Fruit fly (Drosophila melanogaster) whole organism, embryonic: ENCODE data around the gene RpL36.

Experiments
- Abd-B ChIP-seq: fragments of 200-800 bp; sonication (Bioruptor generic); optimal IDR thresholded peaks from 2 replicates; lab custom pipeline; 2018; ENCODE audit warnings: missing biosample characterization, mild to moderate bottlenecking, missing genetic modification characterization, moderate library complexity
- Adf1 ChIP-seq: fragments of 200-800 bp; sonication (Bioruptor generic); IDR thresholded peaks from 2 replicates; pipeline ENCODE4 v1.3.6; 2022; ENCODE audit warnings: missing biosample characterization, missing genetic modification characterization
- CG11247 ChIP-seq: fragments of 200-800 bp; sonication (Bioruptor generic); IDR thresholded peaks from 2 replicates; pipeline ENCODE4 v1.3.6; 2022; ENCODE audit warnings: missing biosample characterization, missing genetic modification characterization
- CG11695 ChIP-seq: fragments of 200-800 bp; sonication (Bioruptor generic); IDR thresholded peaks from 3 replicates; pipeline ENCODE4 v1.3.6; 2022; ENCODE audit warnings: missing biosample characterization, missing genetic modification characterization
- CG12769 ChIP-seq: fragments of 200-800 bp; sonication (Bioruptor generic); optimal IDR thresholded peaks from 2 replicates; lab custom pipeline; 2019; ENCODE audit warnings: missing biosample characterization, mild to moderate bottlenecking, missing genetic modification characterization, moderate library complexity
- CG13123 ChIP-seq: fragments of 200-800 bp; sonication (Bioruptor generic); optimal IDR thresholded peaks from 2 replicates; lab custom pipeline; 2016; ENCODE audit warnings: missing biosample characterization, missing genetic modification characterization
- CG13296 ChIP-seq: fragments of 200-800 bp; sonication (Bioruptor generic); optimal IDR thresholded peaks from 3 replicates; lab custom pipeline; 2018; ENCODE audit warnings: missing biosample characterization, mild to moderate bottlenecking, missing genetic modification characterization
- CG14014 ChIP-seq: fragments of 200-800 bp; sonication (Bioruptor generic); IDR thresholded peaks from 2 replicates; pipeline ENCODE4 v1.3.6; 2022; ENCODE audit warnings: missing biosample characterization, missing genetic modification characterization
- CG15269 ChIP-seq: fragments of 200-800 bp; sonication (Bioruptor generic); optimal IDR thresholded peaks from 2 replicates; lab custom pipeline; 2018; ENCODE audit warnings: missing biosample characterization, mild to moderate bottlenecking, missing genetic modification characterization, moderate library complexity
- CG17829 ChIP-seq: fragments of 200-800 bp; optimal IDR thresholded peaks from 2 replicates; lab custom pipeline; 2019; ENCODE audit warnings: missing biosample characterization, mild to moderate bottlenecking, missing genetic modification characterization, moderate library complexity
- CG17912 ChIP-seq: fragments of 200-800 bp; sonication (Bioruptor generic); optimal IDR thresholded peaks from 2 replicates; lab custom pipeline; 2018; ENCODE audit warnings: missing biosample characterization, mild to moderate bottlenecking, missing genetic modification characterization
- CG18599 ChIP-seq: fragments of 200-800 bp; sonication (Bioruptor generic); optimal IDR thresholded peaks from 3 replicates; lab custom pipeline; 2017; ENCODE audit warnings: missing biosample characterization, missing genetic modification characterization, mild to moderate bottlenecking, moderate library complexity, missing genetic modification reagents
- CG33557 ChIP-seq: fragments of 200-800 bp; sonication (Bioruptor generic); optimal IDR thresholded peaks from 2 replicates; lab custom pipeline; 2019; ENCODE audit warnings: missing biosample characterization, mild to moderate bottlenecking, missing genetic modification characterization, moderate library complexity
- CG6254 ChIP-seq: fragments of 200-800 bp; sonication (Bioruptor generic); optimal IDR thresholded peaks from 3 replicates; lab custom pipeline; 2017; ENCODE audit warnings: mild to moderate bottlenecking, missing biosample characterization, missing genetic modification reagents, missing genetic modification characterization
- CG7987 ChIP-seq: fragments of 200-800 bp; sonication (Bioruptor generic); optimal IDR thresholded peaks from 2 replicates; lab custom pipeline; 2018; ENCODE audit warnings: missing biosample characterization, mild to moderate bottlenecking, missing genetic modification characterization, moderate library complexity
- CG8290 ChIP-seq, 3 experiments: fragments of 200-800 bp; sonication (Bioruptor generic); optimal IDR thresholded peaks; 2 replicates each; lab custom pipeline; 2016 to 2019; ENCODE audit warnings: missing biosample characterization in 3 of 3, missing genetic modification characterization in 3 of 3, mild to moderate bottlenecking in 2 of 3, moderate library complexity in 1 of 3
- CG9437 ChIP-seq: fragments of 200-800 bp; sonication (Bioruptor generic); optimal IDR thresholded peaks from 2 replicates; lab custom pipeline; 2018; ENCODE audit warnings: missing biosample characterization, mild to moderate bottlenecking, missing genetic modification characterization
- CG9817 ChIP-seq: fragments of 200-800 bp; sonication (Bioruptor generic); optimal IDR thresholded peaks from 2 replicates; lab custom pipeline; 2018; ENCODE audit warnings: missing biosample characterization, mild to moderate bottlenecking, missing genetic modification characterization, moderate library complexity
- Dbx ChIP-seq: fragments of 200-800 bp; sonication (Bioruptor generic); IDR thresholded peaks from 3 replicates; pipeline ENCODE4 v1.3.6; 2022; ENCODE audit warnings: missing biosample characterization, missing genetic modification characterization
- Dp ChIP-seq: fragments of 200-800 bp; sonication (Bioruptor generic); optimal IDR thresholded peaks from 2 replicates; lab custom pipeline; 2018; ENCODE audit warnings: missing biosample characterization, mild to moderate bottlenecking, missing genetic modification characterization, moderate library complexity
- Kr ChIP-seq: fragments of 200-800 bp; sonication (Bioruptor generic); optimal IDR thresholded peaks from 2 replicates; lab custom pipeline; 2017; ENCODE audit warnings: missing biosample characterization, mild to moderate bottlenecking, missing genetic modification characterization
- MESR4 ChIP-seq: fragments of 200-800 bp; sonication (Bioruptor generic); optimal IDR thresholded peaks from 2 replicates; lab custom pipeline; 2018; ENCODE audit warnings: missing biosample characterization, mild to moderate bottlenecking, missing genetic modification characterization, moderate library complexity
- NFAT ChIP-seq: fragments of 200-800 bp; sonication (Bioruptor generic); IDR thresholded peaks from 2 replicates; pipeline ENCODE4 v1.3.6; 2022; ENCODE audit warnings: missing biosample characterization, missing genetic modification characterization
- NK7.1 ChIP-seq: fragments of 200-800 bp; sonication (Bioruptor generic); optimal IDR thresholded peaks from 3 replicates; lab custom pipeline; 2016; ENCODE audit warnings: missing biosample characterization, missing genetic modification characterization
- Optix ChIP-seq: fragments of 200-800 bp; sonication (Bioruptor generic); IDR thresholded peaks from 3 replicates; pipeline ENCODE4 v1.3.6; 2022; ENCODE audit warnings: missing biosample characterization, missing genetic modification characterization
- Sox100B ChIP-seq: fragments of 200-800 bp; sonication (Bioruptor generic); optimal IDR thresholded peaks from 3 replicates; lab custom pipeline; 2018; ENCODE audit warnings: missing biosample characterization, mild to moderate bottlenecking, missing genetic modification characterization
- Sox102F ChIP-seq: fragments of 200-800 bp; sonication (Bioruptor generic); optimal IDR thresholded peaks from 2 replicates; lab custom pipeline; 2018; ENCODE audit warnings: missing biosample characterization, mild to moderate bottlenecking, missing genetic modification characterization, moderate library complexity
- Spps ChIP-seq: fragments of 200-800 bp; sonication (Bioruptor generic); optimal IDR thresholded peaks from 2 replicates; lab custom pipeline; 2018; ENCODE audit warnings: missing biosample characterization, mild to moderate bottlenecking, missing genetic modification characterization
- Usf ChIP-seq: fragments of 200-800 bp; sonication (Bioruptor generic); optimal IDR thresholded peaks from 2 replicates; lab custom pipeline; 2017; ENCODE audit warnings: missing genotype, missing biosample characterization, missing genetic modification characterization
- Xbp1 ChIP-seq: fragments of 200-800 bp; sonication (Bioruptor generic); optimal IDR thresholded peaks from 3 replicates; lab custom pipeline; 2016; ENCODE audit warnings: missing biosample characterization, mild to moderate bottlenecking, missing genetic modification characterization
- ab ChIP-seq: fragments of 200-800 bp; sonication (Bioruptor generic); optimal IDR thresholded peaks from 2 replicates; lab custom pipeline; 2016; ENCODE audit warnings: missing biosample characterization, missing genetic modification characterization
- aop ChIP-seq: fragments of 200-800 bp; sonication (Bioruptor generic); IDR thresholded peaks from 2 replicates; pipeline ENCODE4 v1.3.6; 2022; ENCODE audit warnings: missing biosample characterization, missing genetic modification characterization
- ato ChIP-seq: fragments of 200-800 bp; sonication (Bioruptor generic); IDR thresholded peaks from 2 replicates; pipeline ENCODE4 v1.3.6; 2022; ENCODE audit warnings: missing biosample characterization, missing genetic modification characterization; ENCODE audit not compliant: partially characterized antibody
- bbx ChIP-seq: fragments of 200-800 bp; sonication (Bioruptor generic); IDR thresholded peaks from 2 replicates; pipeline ENCODE4 v1.3.6; 2022; ENCODE audit warnings: missing biosample characterization, missing genetic modification characterization; ENCODE audit not compliant: partially characterized antibody
- cad ChIP-seq: fragments of >200 bp; optimal IDR thresholded peaks from 2 replicates; lab custom pipeline; 2017; ENCODE audit warnings: missing biosample characterization, missing genetic modification characterization
- cg ChIP-seq: fragments of 200-800 bp; sonication (Bioruptor generic); optimal IDR thresholded peaks from 3 replicates; lab custom pipeline; 2019; ENCODE audit warnings: missing biosample characterization, mild to moderate bottlenecking, missing genetic modification characterization, moderate library complexity
- esg ChIP-seq: fragments of 200-800 bp; sonication (Bioruptor generic); conservative IDR thresholded peaks from 2 replicates; pipeline ENCODE4 v1.3.6; 2022; ENCODE audit warnings: missing biosample characterization, missing genetic modification characterization
- lbe ChIP-seq: fragments of 200-800 bp; sonication (Bioruptor generic); optimal IDR thresholded peaks from 2 replicates; lab custom pipeline; 2016; ENCODE audit warnings: missing biosample characterization, mild to moderate bottlenecking, missing genetic modification characterization
- mld ChIP-seq: fragments of 200-800 bp; sonication (Bioruptor generic); IDR thresholded peaks from 3 replicates; pipeline ENCODE4 v1.3.6; 2022; ENCODE audit warnings: missing biosample characterization, missing genetic modification characterization; ENCODE audit not compliant: partially characterized antibody
- nmo ChIP-seq: fragments of 200-800 bp; sonication (Bioruptor generic); optimal IDR thresholded peaks from 2 replicates; lab custom pipeline; 2018; ENCODE audit warnings: missing biosample characterization, mild to moderate bottlenecking, missing genetic modification characterization, moderate library complexity
- pros ChIP-seq: fragments of 200-800 bp; sonication (Bioruptor generic); optimal IDR thresholded peaks from 3 replicates; lab custom pipeline; 2019; ENCODE audit warnings: missing biosample characterization, mild to moderate bottlenecking, missing genetic modification characterization, moderate library complexity
- run ChIP-seq: fragments of 200-800 bp; sonication (Bioruptor generic); optimal IDR thresholded peaks from 3 replicates; lab custom pipeline; 2018; ENCODE audit warnings: missing biosample characterization, mild to moderate bottlenecking, missing genetic modification characterization
- sens-2 ChIP-seq: fragments of 200-800 bp; sonication (Bioruptor generic); IDR thresholded peaks from 2 replicates; pipeline ENCODE4 v1.3.6; 2022; ENCODE audit warnings: missing biosample characterization, missing genetic modification characterization
- stc ChIP-seq: fragments of 200-800 bp; sonication (Bioruptor generic); IDR thresholded peaks from 2 replicates; pipeline ENCODE4 v1.3.6; 2022; ENCODE audit warnings: missing biosample characterization, missing genetic modification characterization
- tll ChIP-seq, 2 experiments: fragments of 200-800 bp in 1 of 2; fragments of >200 bp in 1 of 2; sonication (Bioruptor generic) in 1 of 2; optimal IDR thresholded peaks; 2 replicates each; lab custom pipeline; 2017 to 2019; ENCODE audit warnings: missing biosample characterization in 2 of 2, missing genetic modification characterization in 2 of 2, mild to moderate bottlenecking in 1 of 2, moderate library complexity in 1 of 2
- twi ChIP-seq: fragments of 200-800 bp; optimal IDR thresholded peaks from 2 replicates; lab custom pipeline; 2019; ENCODE audit warnings: missing biosample characterization, mild to moderate bottlenecking, missing genetic modification characterization, moderate library complexity
- yki ChIP-seq: fragments of >200 bp; optimal IDR thresholded peaks from 3 replicates; lab custom pipeline; 2018
- zen ChIP-seq: fragments of 200-800 bp; sonication (Bioruptor generic); optimal IDR thresholded peaks from 3 replicates; lab custom pipeline; 2018; ENCODE audit warnings: missing biosample characterization, mild to moderate bottlenecking, missing genetic modification characterization, moderate library complexity

Gene RpL36

dm6 chrX:655492-656379 lies 26.5 kb upstream of the RpL36 start, which contains the start of the genes Hmt4-20 and SkpA (continued):
- TF ChIP-seq CG9437 (no peak), yki (lab: Kevin White, UChicago) (peak; percentile 3), Usf (GFP tag; lab: Kevin White, UChicago) (no peak), CG12769 (tag; lab: Kevin White, UChicago) (no peak), CG13296 (GFP tag; lab: Kevin White, UChicago) (no peak), esg (GFP tag; lab: Robert Waterston, UW) (no peak), cad (GFP tag; lab: Kevin White, UChicago) (no peak), MESR4 (GFP tag; lab: Kevin White, UChicago) (peak; percentile 87), CG11695 (GFP tag; lab: Robert Waterston, UW) (no peak), pros (GFP tag; lab: Kevin White, UChicago) (no peak), bbx (GFP tag; lab: Robert Waterston, UW) (peak; percentile 91), CG18599 (GFP tag; lab: Kevin White, UChicago) (no peak), CG6254 (no peak), Adf1 (GFP tag; lab: Robert Waterston, UW) (no peak; the same call in 1 of the 2 replicates), run (no peak), zen (tag; lab: Kevin White, UChicago) (peak; percentile 7), Sox102F (GFP tag; lab: Kevin White, UChicago) (no peak), CG33557 (GFP tag; lab: Kevin White, UChicago) (no peak), CG17912 (no peak), CG8290 (GFP tag; optimal IDR thresholded peaks at IDR 0.05; lab: Kevin White, UChicago) (no peak), CG8290 (tag; optimal IDR thresholded peaks at IDR 0.05; lab: Kevin White, UChicago) (no peak), Kr (GFP tag; lab: Kevin White, UChicago) (no peak), aop (no peak), tll (GFP tag; optimal IDR thresholded peaks at IDR 0.05; lab: Kevin White, UChicago) (peak in 1 of 2 experiments; percentile 58), mld (peak; percentile 78; the same call in 2 of the 3 replicates), ab (no peak), CG14014 (GFP tag; lab: Robert Waterston, UW) (no peak), Dbx (GFP tag; lab: Robert Waterston, UW) (no peak), CG7987 (GFP tag; lab: Kevin White, UChicago) (no peak), cg (GFP tag; lab: Kevin White, UChicago) (peak; percentile 88), CG17829 (tag; lab: Kevin White, UChicago) (peak; percentile 46), CG9817 (peak; percentile 14), Sox100B (no peak), Optix (GFP tag; lab: Robert Waterston, UW) (no peak), Spps (no peak), CG15269 (tag; lab: Kevin White, UChicago) (no peak), Abd-B (GFP tag; lab: Kevin White, UChicago) (peak; percentile 42), ato (peak; percentile 88), CG11247 (GFP tag; lab: Robert Waterston, UW) (no peak), nmo (GFP tag; lab: Kevin White, UChicago) (peak; percentile 61), Dp (GFP tag; lab: Kevin White, UChicago) (peak; percentile 59), Xbp1 (GFP tag; lab: Kevin White, UChicago) (no peak), sens-2 (GFP tag; lab: Robert Waterston, UW) (no peak), stc (GFP tag; lab: Robert Waterston, UW) (no peak), lbe (GFP tag; lab: Kevin White, UChicago) (no peak), CG13123 (GFP tag; lab: Kevin White, UChicago) (peak; percentile 5), NFAT (GFP tag; lab: Robert Waterston, UW) (peak; percentile 16; the same call in 1 of the 2 replicates), twi (no peak), NK7.1 (GFP tag; lab: Kevin White, UChicago) (no peak)
